Worm (Caenorhabditis elegans): ENCODE measurements around the gene F14D2.8.

F14D2.8 gene

ce11 chrII:3340251-3340650, 9.4 kb downstream of the F14D2.8 start, which contains the start of gene F14D2.5:
F14D2.5 (plus strand) TSS chrII:3340551.
- TF ChIP-seq unc-120 (tag; optimal IDR thresholded peaks at IDR 0.05; ENCODE audit: poor library complexity, severe bottlenecking): no peak
- TF ChIP-seq ceh-83 (GFP tag; optimal IDR thresholded peaks at IDR 0.05): peak; percentile 64

- TF ChIP-seq unc-62 (GFP tag; optimal IDR thresholded peaks at IDR 0.05) (no peak), nhr-2 (tag; optimal IDR thresholded peaks at IDR 0.05) (no peak), flh-1 (GFP tag; optimal IDR thresholded peaks at IDR 0.05) (no peak), snpc-4 (tag; optimal IDR thresholded peaks at IDR 0.05) (no peak), zip-8 (tag; optimal IDR thresholded peaks at IDR 0.05) (no peak), drap-1 (GFP tag; optimal IDR thresholded peaks at IDR 0.05) (no peak), cnd-1 (tag; optimal IDR thresholded peaks at IDR 0.05) (no peak), blmp-1 (tag; optimal IDR thresholded peaks at IDR 0.05) (no peak), pha-4 (tag; optimal IDR thresholded peaks at IDR 0.05) (no peak), nhr-76 (tag; optimal IDR thresholded peaks at IDR 0.05) (no peak), nhr-28 (tag; optimal IDR thresholded peaks at IDR 0.05) (no peak), nhr-237 (tag; optimal IDR thresholded peaks at IDR 0.05) (no peak)
Observed at ce11 chrII:3338556-3338955, 11.1 kb downstream of the F14D2.8 start, which contains the start of gene F14D2.7. F14D2.7 (minus strand) TSS chrII:3338656.

ce11 chrII:3337039-3337438, 12.6 kb downstream of the F14D2.8 start, which contains the start of gene F14D2.19:
F14D2.19 (minus strand) TSS chrII:3337139.
- TF ChIP-seq drap-1 (GFP tag; optimal IDR thresholded peaks at IDR 0.05): no peak

ce11 chrII:3332039-3332438, 17.6 kb downstream of the F14D2.8 start, which contains the start of gene irld-27:
irld-27 (plus strand) TSS chrII:3332339.
- no peak for TF ChIP-seq unc-120 (tag; optimal IDR thresholded peaks at IDR 0.05; ENCODE audit: poor library complexity, severe bottlenecking)
- no peak for TF ChIP-seq ces-1 (GFP tag; optimal IDR thresholded peaks at IDR 0.05)
- no peak for TF ChIP-seq M03D4.4 (tag; optimal IDR thresholded peaks at IDR 0.05)
- no peak for TF ChIP-seq unc-62 (GFP tag; optimal IDR thresholded peaks at IDR 0.05)
- TF ChIP-seq nhr-237 (tag; optimal IDR thresholded peaks at IDR 0.05): no peak
- no peak for TF ChIP-seq mep-1 (tag; optimal IDR thresholded peaks at IDR 0.05)
- no peak for TF ChIP-seq mls-2 (tag; optimal IDR thresholded peaks at IDR 0.05)
- no peak for TF ChIP-seq bed-3 (GFP tag; optimal IDR thresholded peaks at IDR 0.05)
- TF ChIP-seq snpc-4 (tag; optimal IDR thresholded peaks at IDR 0.05): no peak
- no peak for TF ChIP-seq elt-3 (tag; optimal IDR thresholded peaks at IDR 0.05)
- TF ChIP-seq flh-1 (GFP tag; optimal IDR thresholded peaks at IDR 0.05): no peak

ce11 chrII:3327104-3327503, 22.6 kb downstream of the F14D2.8 start, which contains the start of gene Y46D2A.3:
Y46D2A.3 (minus strand) TSS chrII:3327204.
- TF ChIP-seq ceh-83 (GFP tag; optimal IDR thresholded peaks at IDR 0.05) (no peak), sptf-1 (tag; optimal IDR thresholded peaks at IDR 0.05) (no peak), pha-4 (tag; optimal IDR thresholded peaks at IDR 0.05) (no peak), ceh-43 (GFP tag; optimal IDR thresholded peaks at IDR 0.05) (no peak), nhr-28 (tag; optimal IDR thresholded peaks at IDR 0.05) (no peak), mep-1 (tag; optimal IDR thresholded peaks at IDR 0.05) (no peak), snpc-4 (tag; optimal IDR thresholded peaks at IDR 0.05) (no peak), hlh-1 (tag; optimal IDR thresholded peaks at IDR 0.05) (no peak), bed-3 (GFP tag; optimal IDR thresholded peaks at IDR 0.05) (no peak), mab-5 (tag; optimal IDR thresholded peaks at IDR 0.05) (no peak), elt-1 (tag; optimal IDR thresholded peaks at IDR 0.05; ENCODE audit: borderline replicate concordance, insufficient read depth) (no peak), nhr-12 (tag; optimal IDR thresholded peaks at IDR 0.05) (no peak), ham-2 (GFP tag; optimal IDR thresholded peaks at IDR 0.05) (no peak), ceh-39 (tag; optimal IDR thresholded peaks at IDR 0.05) (no peak), unc-62 (GFP tag; optimal IDR thresholded peaks at IDR 0.05) (no peak), ztf-11 (tag; optimal IDR thresholded peaks at IDR 0.05) (no peak), mls-2 (tag; optimal IDR thresholded peaks at IDR 0.05) (no peak), nhr-76 (tag; optimal IDR thresholded peaks at IDR 0.05) (no peak), lsy-2 (tag; optimal IDR thresholded peaks at IDR 0.05) (no peak)

- TF ChIP-seq ceh-39 (tag; optimal IDR thresholded peaks at IDR 0.05) (no peak), ztf-11 (tag; optimal IDR thresholded peaks at IDR 0.05) (no peak), elt-1 (tag; optimal IDR thresholded peaks at IDR 0.05; ENCODE audit: borderline replicate concordance, insufficient read depth) (no peak), sptf-1 (tag; optimal IDR thresholded peaks at IDR 0.05) (no peak), snpc-4 (tag; optimal IDR thresholded peaks at IDR 0.05) (no peak), mep-1 (tag; optimal IDR thresholded peaks at IDR 0.05) (no peak), zip-8 (tag; optimal IDR thresholded peaks at IDR 0.05) (no peak), hlh-1 (tag; optimal IDR thresholded peaks at IDR 0.05) (no peak), flh-1 (GFP tag; optimal IDR thresholded peaks at IDR 0.05) (no peak), unc-120 (tag; optimal IDR thresholded peaks at IDR 0.05; ENCODE audit: poor library complexity, severe bottlenecking) (no peak), drap-1 (GFP tag; optimal IDR thresholded peaks at IDR 0.05) (no peak), lin-13 (tag; optimal IDR thresholded peaks at IDR 0.05) (no peak), unc-39 (tag; optimal IDR thresholded peaks at IDR 0.05) (no peak), M03D4.4 (tag; optimal IDR thresholded peaks at IDR 0.05) (no peak), bed-3 (GFP tag; optimal IDR thresholded peaks at IDR 0.05) (no peak), ceh-83 (GFP tag; optimal IDR thresholded peaks at IDR 0.05) (no peak), mls-2 (tag; optimal IDR thresholded peaks at IDR 0.05) (no peak), pha-4 (tag; optimal IDR thresholded peaks at IDR 0.05) (no peak), nhr-12 (tag; optimal IDR thresholded peaks at IDR 0.05) (no peak), sem-2 (GFP tag; optimal IDR thresholded peaks at IDR 0.05) (no peak)
Observed at ce11 chrII:3323179-3323578, 26.5 kb downstream of the F14D2.8 start, which contains the start of gene Y46D2A.2. Y46D2A.2 (minus strand) TSS chrII:3323279.

All from whole organism, mixed stage, embryonic.